Fruit fly (Drosophila melanogaster) whole organism, embryonic: ENCODE measurements around the gene CG43175.

ENCODE experiments used
- Abd-B ChIP-seq: fragments of 200-800 bp; sonication (Bioruptor generic); optimal IDR thresholded peaks from 2 replicates; lab custom pipeline; 2018; ENCODE audit warnings: missing biosample characterization, mild to moderate bottlenecking, missing genetic modification characterization, moderate library complexity
- Bdp1 ChIP-seq: fragments of 200-800 bp; sonication (Bioruptor generic); optimal IDR thresholded peaks from 3 replicates; lab custom pipeline; 2016; ENCODE audit warnings: missing biosample characterization, missing genetic modification characterization
- Bgb ChIP-seq: fragments of 200-800 bp; sonication (Bioruptor generic); IDR thresholded peaks from 2 replicates; pipeline ENCODE4 v1.3.6; 2022; ENCODE audit warnings: missing biosample characterization, missing genetic modification characterization; ENCODE audit not compliant: partially characterized antibody
- CG10959 ChIP-seq: fragments of 200-800 bp; sonication (Bioruptor generic); IDR thresholded peaks from 2 replicates; pipeline ENCODE4 v1.3.6; 2022; ENCODE audit warnings: missing biosample characterization, missing genetic modification characterization
- CG11456 ChIP-seq: fragments of 200-800 bp; sonication (Bioruptor generic); IDR thresholded peaks from 3 replicates; pipeline ENCODE4 v1.3.6; 2022; ENCODE audit warnings: missing biosample characterization, missing genetic modification characterization
- CG12155 ChIP-seq: fragments of 200-800 bp; sonication (Bioruptor generic); optimal IDR thresholded peaks from 3 replicates; lab custom pipeline; 2016; ENCODE audit warnings: missing biosample characterization, missing genetic modification characterization
- CG16813 ChIP-seq: fragments of 200-800 bp; sonication (Bioruptor generic); IDR thresholded peaks from 3 replicates; pipeline ENCODE4 v1.3.6; 2022; ENCODE audit warnings: missing biosample characterization, missing genetic modification characterization; ENCODE audit not compliant: partially characterized antibody
- CG17361 ChIP-seq: fragments of 200-800 bp; sonication (Bioruptor generic); IDR thresholded peaks from 3 replicates; pipeline ENCODE4 v1.3.6; 2022; ENCODE audit warnings: missing biosample characterization, missing genetic modification characterization
- CG2199 ChIP-seq: fragments of 200-800 bp; sonication (Bioruptor generic); IDR thresholded peaks from 3 replicates; pipeline ENCODE4 v1.3.6; 2022; ENCODE audit warnings: missing biosample characterization, missing genetic modification characterization
- CG32532 ChIP-seq: fragments of 200-800 bp; sonication (Bioruptor generic); IDR thresholded peaks from 2 replicates; pipeline ENCODE4 v1.3.6; 2022; ENCODE audit warnings: missing biosample characterization, missing genetic modification characterization
- CG42726 ChIP-seq: fragments of 200-800 bp; sonication (Bioruptor generic); IDR thresholded peaks from 2 replicates; pipeline ENCODE4 v1.3.6; 2022; ENCODE audit warnings: missing biosample characterization, missing genetic modification characterization; ENCODE audit not compliant: partially characterized antibody
- CG4282 ChIP-seq: fragments of 200-800 bp; sonication (Bioruptor generic); optimal IDR thresholded peaks from 2 replicates; lab custom pipeline; 2016; ENCODE audit warnings: missing biosample characterization, missing genetic modification characterization
- CG4820 ChIP-seq: fragments of 200-800 bp; sonication (Bioruptor generic); optimal IDR thresholded peaks from 3 replicates; lab custom pipeline; 2016; ENCODE audit warnings: missing biosample characterization, missing genetic modification characterization
- CG6272 ChIP-seq: fragments of 200-800 bp; sonication (Bioruptor generic); IDR thresholded peaks from 2 replicates; pipeline ENCODE4 v1.3.6; 2022; ENCODE audit warnings: missing biosample characterization, missing genetic modification characterization
- CG6791 ChIP-seq: fragments of 200-800 bp; sonication (Bioruptor generic); IDR thresholded peaks from 3 replicates; pipeline ENCODE4 v1.3.6; 2022; ENCODE audit warnings: missing biosample characterization, missing genetic modification characterization; ENCODE audit not compliant: partially characterized antibody
- CG8478 ChIP-seq: fragments of >200 bp; optimal IDR thresholded peaks from 2 replicates; lab custom pipeline; 2018
- CTCF ChIP-seq: fragments of 200-800 bp; sonication (Bioruptor generic); optimal IDR thresholded peaks from 2 replicates; lab custom pipeline; 2017; ENCODE audit warnings: missing biosample characterization, mild to moderate bottlenecking, missing genetic modification characterization, moderate library complexity
- CkIIα-i1 ChIP-seq: fragments of 200-800 bp; sonication (Bioruptor generic); IDR thresholded peaks from 2 replicates; pipeline ENCODE4 v1.3.6; 2022; ENCODE audit warnings: missing biosample characterization, missing genetic modification characterization
- Dip2 ChIP-seq: fragments of 200-800 bp; sonication (Bioruptor generic); IDR thresholded peaks from 2 replicates; pipeline ENCODE4 v1.3.6; 2022; ENCODE audit warnings: missing biosample characterization, missing genetic modification characterization
- Drgx ChIP-seq: fragments of 200-800 bp; sonication (Bioruptor generic); IDR thresholded peaks from 2 replicates; pipeline ENCODE4 v1.3.6; 2022; ENCODE audit warnings: missing biosample characterization, missing genetic modification characterization
- Ets65A ChIP-seq: fragments of 200-800 bp; sonication (Bioruptor generic); peaks from one replicate; lab custom pipeline; 2016; ENCODE audit warnings: missing biosample characterization, missing genetic modification characterization
- Med ChIP-seq: fragments of 200-800 bp; sonication (Bioruptor generic); peaks from one replicate; lab custom pipeline; 2016; ENCODE audit warnings: missing biosample characterization, missing genetic modification characterization, mild to moderate bottlenecking, inconsistent platforms, moderate library complexity
- NC2α ChIP-seq: fragments of 200-800 bp; sonication (Bioruptor generic); optimal IDR thresholded peaks from 2 replicates; lab custom pipeline; 2016; ENCODE audit warnings: missing biosample characterization, missing genetic modification characterization
- NFAT ChIP-seq: fragments of 200-800 bp; sonication (Bioruptor generic); IDR thresholded peaks from 2 replicates; pipeline ENCODE4 v1.3.6; 2022; ENCODE audit warnings: missing biosample characterization, missing genetic modification characterization
- Opbp ChIP-seq: fragments of 200-800 bp; sonication (Bioruptor generic); IDR thresholded peaks from 3 replicates; pipeline ENCODE4 v1.3.6; 2022; ENCODE audit warnings: missing biosample characterization, missing genetic modification characterization; ENCODE audit not compliant: partially characterized antibody
- Pdp1 ChIP-seq, 2 experiments: fragments of 200-800 bp; sonication (Bioruptor generic); optimal IDR thresholded peaks; 3 replicates each; lab custom pipeline; 2016; ENCODE audit warnings: missing biosample characterization in 2 of 2, missing genetic modification characterization in 2 of 2, mild to moderate bottlenecking in 1 of 2, moderate library complexity in 1 of 2
- Rfx ChIP-seq: fragments of 200-800 bp; sonication (Bioruptor generic); IDR thresholded peaks from 2 replicates; pipeline ENCODE4 v1.3.6; 2022; ENCODE audit warnings: missing biosample characterization, missing genetic modification characterization
- amos ChIP-seq: fragments of 200-800 bp; sonication (Bioruptor generic); IDR thresholded peaks from 2 replicates; pipeline ENCODE4 v1.3.6; 2022; ENCODE audit warnings: missing biosample characterization, missing genetic modification characterization; ENCODE audit not compliant: partially characterized antibody
- ato ChIP-seq: fragments of 200-800 bp; sonication (Bioruptor generic); IDR thresholded peaks from 2 replicates; pipeline ENCODE4 v1.3.6; 2022; ENCODE audit warnings: missing biosample characterization, missing genetic modification characterization; ENCODE audit not compliant: partially characterized antibody
- crp ChIP-seq, 2 experiments: fragments of 200-800 bp; sonication (Bioruptor generic); optimal IDR thresholded peaks; 2 replicates in 1 of 2; 3 replicates in 1 of 2; lab custom pipeline; 2017; ENCODE audit warnings: missing biosample characterization in 2 of 2, missing genetic modification characterization in 2 of 2, mild to moderate bottlenecking in 1 of 2, moderate library complexity in 1 of 2
- fd102C ChIP-seq: fragments of 200-800 bp; sonication (Bioruptor generic); optimal IDR thresholded peaks from 2 replicates; lab custom pipeline; 2018; ENCODE audit warnings: missing biosample characterization, mild to moderate bottlenecking, missing genetic modification characterization, moderate library complexity
- gsb-n ChIP-seq: fragments of 200-800 bp; sonication (Bioruptor generic); optimal IDR thresholded peaks from 3 replicates; lab custom pipeline; 2018; ENCODE audit warnings: missing biosample characterization, mild to moderate bottlenecking, missing genetic modification characterization
- nom ChIP-seq: fragments of 200-800 bp; sonication (Bioruptor generic); optimal IDR thresholded peaks from 2 replicates; lab custom pipeline; 2017; ENCODE audit warnings: missing biosample characterization, missing genetic modification characterization, mild to moderate bottlenecking, moderate library complexity, missing genetic modification reagents
- p53 ChIP-seq: fragments of 200-800 bp; sonication (Bioruptor generic); optimal IDR thresholded peaks from 2 replicates; lab custom pipeline; 2016; ENCODE audit warnings: missing biosample characterization, missing genetic modification characterization
- pnt ChIP-seq: fragments of 200-800 bp; sonication (Bioruptor generic); optimal IDR thresholded peaks from 3 replicates; lab custom pipeline; 2016; ENCODE audit warnings: missing biosample characterization, missing genetic modification characterization
- prd ChIP-seq, 3 experiments: fragments of >200 bp in 2 of 3; fragments of 200-800 bp in 1 of 3; sonication (Bioruptor generic) in 1 of 3; optimal IDR thresholded peaks in 2 of 3; IDR thresholded peaks in 1 of 3; 2 replicates in 2 of 3; 3 replicates in 1 of 3; pipeline versions ENCODE4 v1.3.6 to Lab custom; 2017 to 2022; ENCODE audit warnings: missing biosample characterization in 1 of 3, missing genetic modification characterization in 1 of 3
- ranshi ChIP-seq: fragments of 200-800 bp; sonication (Bioruptor generic); IDR thresholded peaks from 2 replicates; pipeline ENCODE4 v1.3.6; 2022; ENCODE audit warnings: missing biosample characterization, missing genetic modification characterization
- sens ChIP-seq: fragments of 200-800 bp; sonication (Bioruptor generic); peaks from one replicate; lab custom pipeline; 2016; ENCODE audit warnings: missing biosample characterization, missing genetic modification characterization
- slbo ChIP-seq: fragments of 200-800 bp; sonication (Bioruptor generic); IDR thresholded peaks from 2 replicates; pipeline ENCODE4 v1.3.6; 2022; ENCODE audit warnings: missing biosample characterization, missing genetic modification characterization
- sqz ChIP-seq: fragments of 200-800 bp; sonication (Bioruptor generic); optimal IDR thresholded peaks from 3 replicates; lab custom pipeline; 2018; ENCODE audit warnings: missing biosample characterization, mild to moderate bottlenecking, missing genetic modification characterization
- tap ChIP-seq: fragments of 200-800 bp; optimal IDR thresholded peaks from 3 replicates; lab custom pipeline; 2019; ENCODE audit warnings: missing biosample characterization, mild to moderate bottlenecking, missing genetic modification characterization, moderate library complexity

The CG43175 gene

dm6 chr3R:17615076-17615475 lies 15.4 kb upstream of the CG43175 start (continued):
- TF ChIP-seq ranshi (GFP tag; lab: Robert Waterston, UW): no peak
- TF ChIP-seq CkIIα-i1 (GFP tag; lab: Robert Waterston, UW): no peak

DNA sequence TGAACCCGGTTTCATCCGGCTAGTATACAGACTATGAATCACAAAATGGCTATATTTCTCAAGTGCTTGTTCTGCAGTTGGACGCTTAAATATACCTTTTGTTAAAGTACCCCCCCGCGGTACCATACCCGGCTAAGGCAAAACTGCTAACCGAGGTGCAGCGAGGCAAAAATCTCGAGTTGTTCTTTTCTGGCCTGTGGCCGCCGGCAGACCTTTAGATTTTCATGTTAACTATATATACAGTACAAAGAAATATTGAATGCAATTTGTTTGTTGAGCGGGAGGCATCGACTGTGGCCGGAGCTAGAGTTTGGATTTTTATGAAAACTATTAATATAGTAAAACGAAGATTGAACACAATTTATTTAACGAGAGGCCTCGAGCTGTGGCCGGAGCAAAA lies 14.8 kb upstream of the CG43175 start:
- no peak for TF ChIP-seq fd102C (GFP tag; lab: Kevin White, UChicago)
- peak; percentile 34 for TF ChIP-seq Bdp1 (GFP tag; lab: Kevin White, UChicago)
- TF ChIP-seq CG2199 (GFP tag; lab: Robert Waterston, UW): 0 out of 3 replicates have a peak, but pooled peaks have one; percentile 58
- TF ChIP-seq tap: no peak
- TF ChIP-seq CG11456 (GFP tag; lab: Robert Waterston, UW): 0 out of 3 replicates have a peak, but pooled peaks have one; percentile 9
- TF ChIP-seq nom (GFP tag; lab: Kevin White, UChicago): peak; percentile 11
- 0 out of 2 replicates have a peak, but pooled peaks have one; percentile 10 for TF ChIP-seq Drgx (GFP tag; lab: Robert Waterston, UW)

- TF ChIP-seq CG10959 (GFP tag; lab: Robert Waterston, UW) (no peak), NC2α (GFP tag; lab: Kevin White, UChicago) (no peak), CG2199 (GFP tag; lab: Robert Waterston, UW) (peak; percentile 93), CG16813 (peak; percentile 62), gsb-n (tag; lab: Kevin White, UChicago) (peak; percentile 6), prd (optimal IDR thresholded peaks at IDR 0.05; lab: Kevin White, UChicago) (peak in 1 of 2 experiments; percentile 11), prd (GFP tag; IDR thresholded peaks at IDR 0.05; lab: Robert Waterston, UW) (no peak), pnt (peak; percentile 14), crp (GFP tag; optimal IDR thresholded peaks at IDR 0.05; lab: Kevin White, UChicago) (no peak), Opbp (GFP tag; lab: Robert Waterston, UW) (peak; percentile 54; the same call in 1 of the 3 replicates), CG42726 (GFP tag; lab: Robert Waterston, UW) (peak; percentile 79; the same call in 1 of the 2 replicates), NFAT (no peak), Med (GFP tag; lab: Kevin White, UChicago) (peak; percentile 54), Rfx (GFP tag; lab: Robert Waterston, UW) (peak; percentile 37; the same call in 1 of the 2 replicates), ato (GFP tag; lab: Robert Waterston, UW) (no peak), CG8478 (peak; percentile 38), p53 (GFP tag; lab: Kevin White, UChicago) (no peak), CG17361 (GFP tag; lab: Robert Waterston, UW) (0 out of 3 replicates have a peak, but pooled peaks have one; percentile 17), sens (GFP tag; lab: Kevin White, UChicago) (peak; percentile 20), sqz (GFP tag; lab: Kevin White, UChicago) (peak; percentile 28), amos (GFP tag; lab: Robert Waterston, UW) (peak; percentile 72), CG12155 (GFP tag; lab: Kevin White, UChicago) (no peak), CG6791 (peak; percentile 51; the same call in 1 of the 3 replicates), Pdp1 (GFP tag; optimal IDR thresholded peaks at IDR 0.05; lab: Kevin White, UChicago) (peak in 1 of 2 experiments; percentile 74), slbo (GFP tag; lab: Robert Waterston, UW) (0 out of 2 replicates have a peak, but pooled peaks have one; percentile 34), Ets65A (GFP tag; lab: Kevin White, UChicago) (peak; percentile 91), CG4282 (GFP tag; lab: Kevin White, UChicago) (no peak), Bgb (peak; percentile 73), CG4820 (GFP tag; lab: Kevin White, UChicago) (no peak), CG32532 (0 out of 2 replicates have a peak, but pooled peaks have one; percentile 7), CG6272 (GFP tag; lab: Robert Waterston, UW) (0 out of 2 replicates have a peak, but pooled peaks have one; percentile 45), CTCF (GFP tag; lab: Kevin White, UChicago) (peak; percentile 90), Dip2 (GFP tag; lab: Robert Waterston, UW) (peak; percentile 81), Abd-B (peak; percentile 37)
- TF ChIP-seq, all 482 proteins: peak for 24
Measured at dm6 chr3R:17616541-17616940, 14.0 kb upstream of the CG43175 start.
